Worm (Caenorhabditis elegans) whole organism, L3 larva: ENCODE measurements around the gene srz-56.
"Not testable (repeated sequence)": the region's sequence is repeated elsewhere in the genome, so short reads cannot be mapped to it uniquely, and the experiment has no call there.

Experiments used
- R02D3.7 ChIP-seq: fragments of 150-350 bp; optimal IDR thresholded peaks from 2 replicates; lab custom pipeline; 2014; ENCODE audit warnings: missing biosample characterization, missing genetic modification characterization
- ZK546.5 ChIP-seq: sonication (generic microtip); optimal IDR thresholded peaks from 2 replicates; lab custom pipeline; 2017; ENCODE audit warnings: missing biosample characterization, missing genetic modification characterization
- ama-1 ChIP-seq: fragments of 150-350 bp; optimal IDR thresholded peaks from 2 replicates; lab custom pipeline; 2018
- egl-27 ChIP-seq: sonication (generic microtip); optimal IDR thresholded peaks from 4 replicates; lab custom pipeline; 2017; ENCODE audit warnings: missing biosample characterization, missing genetic modification reagents, missing genetic modification characterization
- egl-5 ChIP-seq: fragments of 150-350 bp; optimal IDR thresholded peaks from 2 replicates; lab custom pipeline; 2017; ENCODE audit warnings: missing biosample characterization, missing genetic modification reagents, missing genetic modification characterization, inconsistent platforms
- elt-2 ChIP-seq: sonication (generic microtip); optimal IDR thresholded peaks from 2 replicates; lab custom pipeline; 2016; ENCODE audit warnings: missing genetic modification reagents, mild to moderate bottlenecking, missing genetic modification characterization, missing compliant biosample characterization
- eor-1 ChIP-seq, 2 experiments: fragments of 150-350 bp; optimal IDR thresholded peaks; 2 replicates each; lab custom pipeline; 2014 to 2018; ENCODE audit warnings: missing biosample characterization in 2 of 2, missing genetic modification characterization in 2 of 2
- fos-1 ChIP-seq: fragments of 150-350 bp; optimal IDR thresholded peaks from 2 replicates; lab custom pipeline; 2014; ENCODE audit warnings: missing biosample characterization, missing genetic modification characterization
- hmg-11 ChIP-seq: sonication (generic microtip); optimal IDR thresholded peaks from 2 replicates; lab custom pipeline; 2016; ENCODE audit warnings: missing genetic modification characterization, missing compliant biosample characterization
- jun-1 ChIP-seq: fragments of 150-350 bp; optimal IDR thresholded peaks from 2 replicates; lab custom pipeline; 2014; ENCODE audit warnings: missing biosample characterization, missing genetic modification reagents, missing genetic modification characterization
- lin-39 ChIP-seq: fragments of 150-350 bp; optimal IDR thresholded peaks from 2 replicates; lab custom pipeline; 2018; ENCODE audit warnings: missing biosample characterization, missing genetic modification reagents, missing genetic modification characterization
- lsy-12 ChIP-seq: sonication (generic microtip); optimal IDR thresholded peaks from 2 replicates; lab custom pipeline; 2016; ENCODE audit warnings: mild to moderate bottlenecking, missing genetic modification characterization, missing compliant biosample characterization
- mdl-1 ChIP-seq: fragments of 150-350 bp; optimal IDR thresholded peaks from 2 replicates; lab custom pipeline; 2014; ENCODE audit warnings: missing biosample characterization, missing genetic modification characterization
- mml-1 ChIP-seq: fragments of 150-350 bp; sonication (generic microtip); optimal IDR thresholded peaks from 3 replicates; lab custom pipeline; 2014; ENCODE audit warnings: missing biosample characterization, missing genetic modification characterization
- nfya-1 ChIP-seq: sonication (generic microtip); optimal IDR thresholded peaks from 2 replicates; lab custom pipeline; 2017; ENCODE audit warnings: missing genetic modification characterization, mild to moderate bottlenecking, missing compliant biosample characterization, antibody characterized with exemption, moderate library complexity; ENCODE audit not compliant: insufficient read depth
- nhr-237 ChIP-seq: fragments of 150-350 bp; optimal IDR thresholded peaks from 2 replicates; lab custom pipeline; 2014; ENCODE audit warnings: missing biosample characterization, missing genetic modification characterization
- nhr-25 ChIP-seq: sonication (generic microtip); optimal IDR thresholded peaks from 2 replicates; lab custom pipeline; 2017; ENCODE audit warnings: missing biosample characterization, missing genetic modification characterization
- nhr-28 ChIP-seq: fragments of 150-350 bp; optimal IDR thresholded peaks from 2 replicates; lab custom pipeline; 2014; ENCODE audit warnings: missing biosample characterization, missing genetic modification characterization
- nhr-67 ChIP-seq: fragments of 150-350 bp; optimal IDR thresholded peaks from 2 replicates; lab custom pipeline; 2014; ENCODE audit warnings: missing biosample characterization, missing genetic modification characterization
- nhr-76 ChIP-seq: fragments of 150-350 bp; sonication (generic microtip); optimal IDR thresholded peaks from 5 replicates; lab custom pipeline; 2014; ENCODE audit warnings: missing biosample characterization, missing genetic modification characterization
- nhr-77 ChIP-seq: fragments of 150-350 bp; optimal IDR thresholded peaks from 2 replicates; lab custom pipeline; 2014; ENCODE audit warnings: missing biosample characterization, missing genetic modification characterization
- pha-4 ChIP-seq: fragments of 150-350 bp; optimal IDR thresholded peaks from 2 replicates; lab custom pipeline; 2014; ENCODE audit warnings: missing biosample characterization, missing genetic modification reagents, missing genetic modification characterization
- pqm-1 ChIP-seq: fragments of 150-350 bp; optimal IDR thresholded peaks from 2 replicates; lab custom pipeline; 2017; ENCODE audit warnings: missing biosample characterization, missing genetic modification characterization, inconsistent platforms
- tbx-2 ChIP-seq: sonication (generic microtip); optimal IDR thresholded peaks from 2 replicates; lab custom pipeline; 2016; ENCODE audit warnings: mild to moderate bottlenecking, missing genetic modification characterization, missing compliant biosample characterization
- unc-39 ChIP-seq: sonication (generic microtip); optimal IDR thresholded peaks from 4 replicates; lab custom pipeline; 2017; ENCODE audit warnings: missing biosample characterization, missing genetic modification characterization
- zag-1 ChIP-seq: fragments of 150-350 bp; optimal IDR thresholded peaks from 2 replicates; lab custom pipeline; 2014; ENCODE audit warnings: missing biosample characterization, missing genetic modification characterization
- ztf-11 ChIP-seq: fragments of 150-350 bp; optimal IDR thresholded peaks from 2 replicates; lab custom pipeline; 2014; ENCODE audit warnings: missing biosample characterization, missing genetic modification characterization
- ztf-4 ChIP-seq: fragments of 150-350 bp; optimal IDR thresholded peaks from 2 replicates; lab custom pipeline; 2014; ENCODE audit warnings: missing biosample characterization, missing genetic modification characterization

Gene srz-56

ce11 chrIII:2255522-2255921, 15.0 kb downstream of the srz-56 start, which contains the start of gene fbxa-71:
Gene fbxa-71, plus strand, starts transcription at chrIII:2255822.
- TF ChIP-seq jun-1 (no peak), nhr-25 (tag; lab: Kevin White, UChicago) (no peak), R02D3.7 (no peak), ama-1 (lab: Kevin White, UChicago) (no peak), mml-1 (tag; lab: Kevin White, UChicago) (no peak), fos-1 (tag; lab: Kevin White, UChicago) (no peak)

DNA sequence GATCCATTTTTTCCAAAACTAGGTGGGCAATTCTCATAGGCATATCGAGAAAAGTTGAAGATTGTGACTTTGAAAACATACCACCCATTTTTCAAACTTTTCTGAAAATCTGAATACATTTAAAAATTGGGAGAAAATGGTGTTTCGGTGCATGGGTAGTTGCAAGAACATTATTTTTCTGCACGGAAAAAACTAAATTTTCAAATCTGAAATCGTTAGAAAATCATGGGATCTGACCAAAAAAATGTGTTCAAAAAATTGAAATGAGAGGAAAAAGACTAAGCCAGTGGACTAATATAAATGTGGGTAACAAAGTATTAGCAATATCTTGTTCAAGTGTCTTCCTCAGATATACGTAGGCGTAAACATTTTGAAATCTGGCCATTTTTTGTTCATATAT, 18.3 kb downstream of the srz-56 start, which contains the start of gene fbxa-43:
fbxa-43 (minus strand) TSS at position 101 of the 400 bp plus-strand sequence.
- no peak for TF ChIP-seq lsy-12 (tag; lab: Kevin White, UChicago)
- TF ChIP-seq zag-1 (tag; lab: Kevin White, UChicago) = no peak
- TF ChIP-seq jun-1 = no peak
- TF ChIP-seq nhr-67 = no peak
- no peak for TF ChIP-seq egl-27 (tag; lab: Kevin White, UChicago)
- no peak for TF ChIP-seq hmg-11 (tag; lab: Kevin White, UChicago)
- TF ChIP-seq eor-1 (tag; optimal IDR thresholded peaks at IDR 0.05; lab: Kevin White, UChicago) = no peak
- TF ChIP-seq mml-1 (tag; lab: Kevin White, UChicago) = no peak

DNA sequence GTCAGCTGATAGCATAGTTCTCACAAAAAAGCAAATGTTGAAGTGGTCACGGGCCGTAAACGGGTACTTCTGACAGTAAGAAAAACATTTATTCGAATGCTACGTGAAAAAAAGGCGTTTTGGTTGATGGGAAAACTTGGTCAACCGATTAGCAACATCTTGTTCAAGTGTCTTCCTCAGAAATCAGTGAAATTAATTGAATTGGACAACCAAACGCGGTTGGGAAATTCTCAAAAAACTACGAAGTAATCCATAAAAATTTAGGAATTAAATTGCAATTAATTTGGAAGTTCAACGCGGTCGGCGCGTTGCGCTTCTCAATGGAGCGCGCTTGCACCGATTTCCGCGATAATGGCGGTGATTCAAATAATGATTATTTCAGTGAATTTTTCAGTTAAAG, 18.8 kb downstream of the srz-56 start:
- no peak for TF ChIP-seq egl-27 (tag; lab: Kevin White, UChicago)
- no peak for TF ChIP-seq tbx-2 (tag; lab: Kevin White, UChicago)
- no peak for TF ChIP-seq nhr-76 (tag; lab: Kevin White, UChicago)
- no peak for TF ChIP-seq ztf-4 (tag; lab: Kevin White, UChicago)
- no peak for TF ChIP-seq nfya-1
- no peak for TF ChIP-seq nhr-237 (tag; lab: Kevin White, UChicago)
- no peak for TF ChIP-seq egl-5
- TF ChIP-seq, all 47 proteins: peak for 0

ce11 chrIII:2261353-2261752, 20.8 kb downstream of the srz-56 start, which contains the start of gene fbxa-42:
Gene fbxa-42, minus strand, starts transcription at chrIII:2261453.
- not testable (repeated sequence) for TF ChIP-seq nfya-1; pqm-1; lin-39 (tag; lab: Kevin White, UChicago)

ce11 chrIII:2262942-2263341, 22.4 kb downstream of the srz-56 start, which contains the start of gene Y54F10BM.6:
Gene Y54F10BM.6, plus strand, starts transcription at chrIII:2263242.
- TF ChIP-seq nhr-237 (tag; lab: Kevin White, UChicago) = no peak
- TF ChIP-seq nhr-28 (tag; lab: Kevin White, UChicago) = no peak
- TF ChIP-seq fos-1 (tag; lab: Kevin White, UChicago) = no peak
- TF ChIP-seq ztf-4 (tag; lab: Kevin White, UChicago) = no peak
- no peak for TF ChIP-seq R02D3.7
- TF ChIP-seq ama-1 (lab: Kevin White, UChicago) = no peak
- no peak for TF ChIP-seq mdl-1 (tag; lab: Kevin White, UChicago)
- no peak for TF ChIP-seq unc-39 (tag; lab: Kevin White, UChicago)
- TF ChIP-seq ztf-11 = no peak
- no peak for TF ChIP-seq lin-39 (tag; lab: Kevin White, UChicago)
- TF ChIP-seq nhr-77 = no peak
- TF ChIP-seq eor-1 (tag; optimal IDR thresholded peaks at IDR 0.05; lab: Kevin White, UChicago) = no peak

DNA sequence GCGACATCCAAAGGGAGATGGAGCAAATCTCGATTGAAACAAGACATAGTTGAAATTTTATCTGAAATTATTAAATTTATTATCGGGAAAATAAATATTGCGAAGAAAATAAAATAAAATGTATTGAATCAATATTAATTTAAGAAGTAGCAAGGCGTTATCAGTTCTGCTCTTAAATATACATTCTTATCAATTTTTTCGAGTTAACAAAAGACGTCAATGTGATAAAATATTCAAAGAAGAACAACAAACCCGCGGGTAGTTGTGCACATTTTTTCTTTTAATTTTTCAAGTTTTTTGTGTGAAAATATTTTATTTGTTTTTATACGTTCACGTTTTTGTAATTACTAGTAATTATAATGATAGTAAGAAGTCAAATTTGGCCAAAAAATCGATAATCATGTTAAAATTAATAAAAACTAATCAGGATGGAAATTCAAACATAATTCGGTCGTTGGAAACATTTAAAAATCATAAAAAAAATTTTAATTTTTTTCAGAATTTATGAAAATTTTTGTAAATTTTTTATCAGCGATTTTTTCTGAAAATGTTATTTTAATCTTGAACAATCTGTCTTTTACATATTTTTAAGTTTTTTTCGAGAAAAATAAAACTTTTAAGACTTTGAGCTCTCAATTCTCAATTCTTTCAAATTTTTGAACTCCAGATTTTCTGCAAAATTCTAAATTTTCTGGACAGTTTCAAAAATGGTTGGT, 25.6 kb downstream of the srz-56 start, which contains the start of gene fbxa-9:
fbxa-9 (plus strand) TSS at position 666 of the 716 bp plus-strand sequence.
- peak; percentile 74 for TF ChIP-seq pqm-1
- no peak for TF ChIP-seq egl-5
- TF ChIP-seq ZK546.5 = no peak
- peak; percentile 81 for TF ChIP-seq elt-2 (tag; lab: Kevin White, UChicago)

DNA sequence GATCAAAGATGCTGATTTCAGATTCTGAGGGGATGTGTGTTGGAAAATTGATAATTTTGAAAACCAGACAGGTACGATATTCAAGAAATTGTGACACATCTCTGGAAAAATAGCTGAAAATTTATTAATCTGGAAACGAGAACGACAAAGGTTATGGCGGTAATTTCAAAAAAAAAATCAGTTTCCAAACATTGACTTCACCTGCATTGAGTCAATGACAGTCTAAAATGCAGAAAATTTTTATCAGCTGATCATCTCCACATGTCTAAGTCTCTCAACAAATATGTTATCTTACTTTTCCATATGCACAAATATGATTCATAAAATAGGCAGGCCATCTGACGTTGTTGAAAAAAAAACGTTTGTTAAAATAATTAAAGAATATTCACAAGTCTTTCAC, 31.5 kb downstream of the srz-56 start, which contains the start of gene fbxa-48:
fbxa-48 (minus strand) TSS at position 101 of the 400 bp plus-strand sequence.
- TF ChIP-seq elt-2 (tag; lab: Kevin White, UChicago) (peak; percentile 38), pha-4 (tag; lab: Kevin White, UChicago) (no peak), pqm-1 (peak; percentile 2)
- TF ChIP-seq, all 47 proteins: peak for 2
